Worm (Caenorhabditis elegans) whole organism, L2 larva: ENCODE data around the gene vha-14.

Experiments used
- aly-2 ChIP-seq: fragments of 150-350 bp; optimal IDR thresholded peaks from 2 replicates; lab custom pipeline; 2014; ENCODE audit warnings: missing biosample characterization, missing genetic modification characterization
- ama-1 ChIP-seq: fragments of 150-350 bp; optimal IDR thresholded peaks from 2 replicates; lab custom pipeline; 2018; ENCODE audit warnings: inconsistent platforms
- nhr-21 ChIP-seq: fragments of 150-350 bp; optimal IDR thresholded peaks from 2 replicates; lab custom pipeline; 2014; ENCODE audit warnings: missing biosample characterization, missing genetic modification characterization
- nhr-77 ChIP-seq: fragments of 150-350 bp; optimal IDR thresholded peaks from 2 replicates; lab custom pipeline; 2014; ENCODE audit warnings: missing biosample characterization, missing genetic modification characterization
- sma-9 ChIP-seq, 2 experiments: fragments of 150-350 bp in 1 of 2; sonication (generic microtip) in 1 of 2; optimal IDR thresholded peaks; 2 replicates each; lab custom pipeline; 2014 to 2016; ENCODE audit warnings: missing genetic modification characterization in 2 of 2, mild to moderate bottlenecking in 1 of 2, missing biosample characterization in 1 of 2, missing compliant biosample characterization in 1 of 2, missing genetic modification reagents in 1 of 2, moderate library complexity in 1 of 2
- zag-1 ChIP-seq: fragments of 150-350 bp; optimal IDR thresholded peaks from 2 replicates; lab custom pipeline; 2014; ENCODE audit warnings: missing biosample characterization, missing genetic modification characterization

DNA sequence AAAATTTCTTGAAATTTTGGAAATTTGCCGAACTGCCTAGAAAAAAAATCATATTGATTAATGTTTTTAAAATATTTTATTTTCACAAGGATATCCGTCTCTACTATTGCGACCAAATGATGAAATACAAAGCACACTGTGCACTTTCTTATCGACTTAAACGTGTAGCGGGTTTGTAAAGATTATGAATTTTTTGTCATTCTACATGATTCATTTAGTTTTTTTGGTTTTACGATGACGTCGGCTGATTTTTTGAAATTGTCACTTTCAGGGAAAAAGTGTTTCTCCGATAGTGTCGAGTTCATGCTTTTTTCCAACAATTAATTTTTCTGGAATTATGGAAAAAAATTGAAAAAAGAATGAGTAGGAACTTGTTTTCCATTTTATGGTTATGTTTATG is 31.3 kb upstream of the vha-14 start:
- TF ChIP-seq zag-1 (no peak), nhr-77 (tag; lab: Kevin White, UChicago) (no peak), nhr-21 (tag; lab: Kevin White, UChicago) (no peak), ama-1 (lab: Kevin White, UChicago) (no peak), sma-9 (GFP tag; optimal IDR thresholded peaks at IDR 0.05; lab: Kevin White, UChicago) (no peak), sma-9 (tag; optimal IDR thresholded peaks at IDR 0.05; lab: Kevin White, UChicago) (no peak), aly-2 (no peak)
